Worm (Caenorhabditis elegans): Measurements from ENCODE around the gene H28G03.3.
A peak's percentile ranks its signal among the peaks of the same experiment; 100 is the strongest.

Gene H28G03.3

DNA sequence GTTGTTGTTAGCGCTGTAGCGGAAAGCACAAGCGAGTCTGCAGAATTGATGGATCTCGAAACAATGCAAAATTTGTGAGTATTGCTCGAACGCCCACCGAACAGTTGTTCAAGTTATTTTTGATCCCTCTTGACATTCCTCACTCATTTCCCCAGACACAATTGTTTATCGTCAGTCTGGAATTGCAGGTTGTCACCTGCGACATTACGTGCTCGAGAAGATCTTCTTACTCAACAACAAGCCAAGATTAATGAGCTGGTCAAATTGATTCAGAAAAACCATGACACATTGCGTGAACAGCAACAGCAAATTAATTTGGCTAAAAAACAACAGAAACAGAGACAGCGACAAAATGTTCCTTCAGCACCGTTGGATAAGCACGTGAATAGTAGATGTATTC is 24.3 kb downstream of the H28G03.3 start:
- TF ChIP-seq egl-5 (tag; optimal IDR thresholded peaks at IDR 0.05), result peak; percentile 83
- no peak for TF ChIP-seq nfya-1 (tag; optimal IDR thresholded peaks at IDR 0.05; ENCODE audit: insufficient read depth)
- TF ChIP-seq eor-1 (tag; optimal IDR thresholded peaks at IDR 0.05), result no peak
- TF ChIP-seq lin-39 (tag; optimal IDR thresholded peaks at IDR 0.05), result peak; percentile 53

- TF ChIP-seq unc-39 (tag; optimal IDR thresholded peaks at IDR 0.05) (no peak), nhr-11 (tag; optimal IDR thresholded peaks at IDR 0.05) (peak; percentile 72), egl-5 (tag; optimal IDR thresholded peaks at IDR 0.05) (peak; percentile 27), pha-4 (tag; optimal IDR thresholded peaks at IDR 0.05) (no peak), nhr-12 (tag; optimal IDR thresholded peaks at IDR 0.05) (no peak), mdl-1 (tag; optimal IDR thresholded peaks at IDR 0.05) (no peak), sea-2 (GFP tag; optimal IDR thresholded peaks at IDR 0.05) (no peak), unc-62 (GFP tag; optimal IDR thresholded peaks at IDR 0.05) (peak; percentile 58), elt-3 (tag; optimal IDR thresholded peaks at IDR 0.05) (no peak)
These were observed 26.3 kb downstream of the H28G03.3 start for ce11 chrX:5199825-5200373.

DNA sequence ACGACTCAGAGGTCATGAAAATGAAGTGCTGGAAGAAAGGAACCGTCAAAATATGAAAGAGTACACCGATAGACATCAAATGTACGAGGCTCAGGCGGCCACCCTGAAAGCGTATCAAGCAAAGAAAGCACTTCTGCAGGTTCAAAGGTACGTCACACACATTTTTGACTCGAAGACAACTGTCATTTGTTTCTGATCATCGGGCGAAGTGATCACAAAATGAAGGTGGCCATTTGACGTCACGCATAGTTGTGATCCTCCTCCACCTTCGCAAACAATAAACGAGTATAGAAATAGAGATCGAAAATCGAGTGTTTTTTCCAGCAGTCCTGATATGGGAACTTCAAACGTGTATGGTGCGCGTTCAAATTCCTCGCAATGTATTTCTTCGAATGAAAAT is 26.9 kb downstream of the H28G03.3 start:
- TF ChIP-seq ama-1 (optimal IDR thresholded peaks at IDR 0.05) (no peak), unc-39 (tag; optimal IDR thresholded peaks at IDR 0.05) (no peak), jun-1 (tag; optimal IDR thresholded peaks at IDR 0.05) (no peak), nhr-28 (tag; optimal IDR thresholded peaks at IDR 0.05) (no peak), sea-2 (GFP tag; optimal IDR thresholded peaks at IDR 0.05) (no peak), nhr-11 (tag; optimal IDR thresholded peaks at IDR 0.05) (no peak), unc-62 (GFP tag; optimal IDR thresholded peaks at IDR 0.05) (no peak), daf-12 (tag; optimal IDR thresholded peaks at IDR 0.05) (no peak), egl-5 (tag; optimal IDR thresholded peaks at IDR 0.05) (no peak), elt-3 (tag; optimal IDR thresholded peaks at IDR 0.05) (no peak), nhr-12 (tag; optimal IDR thresholded peaks at IDR 0.05) (no peak)

DNA sequence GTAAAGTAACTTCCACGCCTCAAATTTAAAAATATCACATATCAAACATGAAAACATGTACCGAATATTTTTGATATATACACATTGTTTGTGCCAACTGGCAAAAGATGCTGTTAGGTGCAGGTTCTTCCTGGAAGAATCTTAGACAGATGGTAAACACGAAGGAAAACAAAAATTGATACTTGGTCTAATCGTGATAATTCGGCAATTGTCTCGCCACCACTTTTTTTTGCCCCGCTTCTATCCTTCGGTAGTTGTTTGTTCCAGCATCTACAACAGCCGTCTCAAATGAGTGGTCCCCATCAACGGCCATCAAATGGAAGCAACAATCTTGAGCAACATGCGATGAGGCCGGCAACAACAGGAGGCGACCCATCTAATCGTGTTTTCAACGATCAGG is 28.7 kb downstream of the H28G03.3 start:
- TF ChIP-seq nhr-67 (tag; optimal IDR thresholded peaks at IDR 0.05) (no peak), lsy-12 (tag; optimal IDR thresholded peaks at IDR 0.05) (no peak), lin-15B (tag; optimal IDR thresholded peaks at IDR 0.05) (no peak), hmg-11 (tag; optimal IDR thresholded peaks at IDR 0.05) (no peak), zag-1 (tag; optimal IDR thresholded peaks at IDR 0.05) (no peak), nhr-43 (tag; optimal IDR thresholded peaks at IDR 0.05; ENCODE audit: poor library complexity, severe bottlenecking) (no peak)

- TF ChIP-seq egl-5 (tag; optimal IDR thresholded peaks at IDR 0.05) (no peak), ceh-28 (tag; optimal IDR thresholded peaks at IDR 0.05) (no peak), lin-15B (tag; optimal IDR thresholded peaks at IDR 0.05) (no peak), jun-1 (tag; optimal IDR thresholded peaks at IDR 0.05) (no peak), fos-1 (tag; optimal IDR thresholded peaks at IDR 0.05) (no peak), ceh-16 (tag; optimal IDR thresholded peaks at IDR 0.05) (no peak), nfya-1 (tag; optimal IDR thresholded peaks at IDR 0.05; ENCODE audit: insufficient read depth) (no peak), zag-1 (tag; optimal IDR thresholded peaks at IDR 0.05) (no peak), aly-2 (tag; optimal IDR thresholded peaks at IDR 0.05) (no peak), nhr-12 (tag; optimal IDR thresholded peaks at IDR 0.05) (no peak), skn-1 (tag; optimal IDR thresholded peaks at IDR 0.05) (no peak), nhr-76 (tag; optimal IDR thresholded peaks at IDR 0.05) (no peak), nhr-25 (tag; optimal IDR thresholded peaks at IDR 0.05) (no peak), snpc-4 (tag; optimal IDR thresholded peaks at IDR 0.05) (no peak), nhr-77 (tag; optimal IDR thresholded peaks at IDR 0.05) (no peak)
These were observed 30.6 kb downstream of the H28G03.3 start, which contains the start of gene pqn-62 for ce11 chrX:5195462-5196160. Gene pqn-62 (plus strand): TSS chrX:5196110.

ce11 chrX:5193402-5193801 is 32.8 kb downstream of the H28G03.3 start:
- TF ChIP-seq egl-5 (tag; optimal IDR thresholded peaks at IDR 0.05) (no peak), egl-27 (tag; optimal IDR thresholded peaks at IDR 0.05) (no peak), zag-1 (tag; optimal IDR thresholded peaks at IDR 0.05) (no peak), pha-4 (tag; optimal IDR thresholded peaks at IDR 0.05) (no peak), elt-3 (tag; optimal IDR thresholded peaks at IDR 0.05) (no peak), ceh-28 (tag; optimal IDR thresholded peaks at IDR 0.05) (no peak), ZK546.5 (tag; optimal IDR thresholded peaks at IDR 0.05) (no peak), jun-1 (tag; optimal IDR thresholded peaks at IDR 0.05) (no peak), hmg-11 (tag; optimal IDR thresholded peaks at IDR 0.05) (no peak), nfya-1 (tag; optimal IDR thresholded peaks at IDR 0.05; ENCODE audit: insufficient read depth) (no peak), aly-2 (tag; optimal IDR thresholded peaks at IDR 0.05) (no peak), daf-12 (tag; optimal IDR thresholded peaks at IDR 0.05) (no peak)

Measured in whole organism, L3 larva.